Fruit fly (Drosophila melanogaster) whole organism: ENCODE data around the gene wcy.

Source experiments
- CG8478 ChIP-seq: fragments of >200 bp; optimal IDR thresholded peaks from 2 replicates; lab custom pipeline; 2018; ENCODE audit warnings: inconsistent platforms
- pan ChIP-seq: fragments of >200 bp; optimal IDR thresholded peaks from 2 replicates; lab custom pipeline; 2017
- psq ChIP-seq: fragments of >200 bp; optimal IDR thresholded peaks from 2 replicates; lab custom pipeline; 2017

DNA sequence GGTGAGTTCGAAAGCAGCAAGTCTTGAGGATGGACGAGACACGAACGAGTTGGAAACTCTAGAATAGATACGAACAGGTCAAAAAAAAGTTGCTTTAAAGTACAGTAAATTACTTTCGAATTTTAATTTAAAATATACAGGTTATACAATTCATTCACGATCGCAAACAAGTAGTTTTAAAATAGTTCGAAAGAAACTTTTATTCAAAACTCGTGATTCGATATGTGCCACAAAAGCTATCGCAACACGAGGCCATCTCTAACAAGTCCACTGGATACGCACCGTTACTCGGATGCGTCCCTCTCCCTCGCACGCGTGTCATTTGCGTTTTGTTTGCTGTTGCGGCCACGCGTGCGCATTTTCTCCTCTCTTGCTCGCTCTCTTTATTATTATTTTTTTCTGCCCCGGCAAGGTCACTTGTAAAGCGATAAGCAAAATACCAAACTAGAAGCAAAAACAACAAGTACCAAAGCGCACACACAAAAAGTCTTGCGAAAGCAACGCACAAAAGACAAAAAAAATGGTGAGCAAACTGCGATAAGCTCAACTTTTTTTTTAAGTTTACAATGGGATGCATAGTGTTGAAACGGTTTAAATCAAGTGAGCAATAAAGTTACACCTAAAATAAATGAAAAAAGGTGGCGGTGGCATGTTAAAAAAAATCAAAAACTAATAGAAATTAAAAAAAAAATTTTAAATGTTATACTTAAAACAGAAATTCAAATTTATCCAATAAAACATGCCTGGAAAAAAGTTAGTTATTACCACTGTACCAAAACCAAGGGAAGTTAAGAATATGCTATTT lies 47.5 kb upstream of the wcy start:
- no peak for TF ChIP-seq psq (lab: Kevin White, UChicago)
- TF ChIP-seq CG8478 (lab: Kevin White, UChicago), result no peak
- no peak for TF ChIP-seq pan
